Worm (Caenorhabditis elegans): ENCODE measurements around the gene srh-35.

DNA sequence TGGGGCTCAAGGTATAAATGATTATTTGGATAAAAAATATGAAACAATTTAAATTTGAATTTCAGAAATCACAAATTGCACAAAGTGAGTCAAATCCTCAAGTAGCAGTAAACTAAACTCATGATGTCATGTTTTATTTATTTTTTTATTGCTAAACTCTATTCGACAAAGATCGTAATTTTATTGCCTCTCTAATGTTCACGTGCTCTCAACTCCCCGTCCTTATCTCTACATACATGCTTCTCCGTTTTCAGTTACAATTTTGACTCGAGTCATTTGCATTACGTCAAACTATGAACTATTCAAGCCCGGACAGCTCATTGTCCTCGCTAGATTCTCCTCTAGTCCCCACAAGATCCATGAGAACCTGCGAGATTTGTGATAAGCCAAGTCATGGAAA lies 25.5 kb upstream of the srh-35 start, which contains the start of gene nhr-99:
- no peak for TF ChIP-seq lin-13 (tag; optimal IDR thresholded peaks at IDR 0.05)
- no peak for TF ChIP-seq elt-1 (tag; optimal IDR thresholded peaks at IDR 0.05; ENCODE audit: borderline replicate concordance, insufficient read depth)
- TF ChIP-seq mep-1 (tag; optimal IDR thresholded peaks at IDR 0.05): no peak
- no peak for TF ChIP-seq pha-4 (tag; optimal IDR thresholded peaks at IDR 0.05)
- no peak for TF ChIP-seq lsy-2 (tag; optimal IDR thresholded peaks at IDR 0.05)
- no peak for TF ChIP-seq snpc-4 (tag; optimal IDR thresholded peaks at IDR 0.05)
- no peak for TF ChIP-seq unc-39 (tag; optimal IDR thresholded peaks at IDR 0.05)

All from whole organism, mixed stage, embryonic.